Fruit fly (Drosophila melanogaster) ovary, adult (tissue): Measurements from ENCODE around the gene GstD11.

Experiments
- CG17801 ChIP-seq: fragments of 200-800 bp; optimal IDR thresholded peaks from 2 replicates; lab custom pipeline; 2019; ENCODE audit warnings: missing biosample characterization, mild to moderate bottlenecking, missing genetic modification characterization, moderate library complexity; ENCODE audit not compliant: partially characterized antibody

GstD11 gene

dm6 chr3R:12369135-12369792, 13.9 kb upstream of the GstD11 start, which contains the start of gene GstD1:
Gene GstD1 (minus strand): TSS chr3R:12369268.
- peak; percentile 74 for TF ChIP-seq CG17801 (GFP tag; lab: Kevin White, UChicago)

dm6 chr3R:12369793-12370642, 13.1 kb upstream of the GstD11 start:
- no peak for TF ChIP-seq CG17801 (GFP tag; lab: Kevin White, UChicago)

dm6 chr3R:12370643-12370995, 12.5 kb upstream of the GstD11 start:
- TF ChIP-seq CG17801 (GFP tag; lab: Kevin White, UChicago): no peak

dm6 chr3R:12371671-12372070, 11.5 kb upstream of the GstD11 start, which contains the start of gene GstD2:
Gene GstD2 (plus strand): TSS chr3R:12371971.
- TF ChIP-seq CG17801 (GFP tag; lab: Kevin White, UChicago): peak; percentile 10

dm6 chr3R:12372800-12373199, 10.3 kb upstream of the GstD11 start, which contains the start of gene GstD3:
Gene GstD3 (plus strand): TSS chr3R:12373068.
- TF ChIP-seq CG17801 (GFP tag; lab: Kevin White, UChicago): no peak

- no peak for TF ChIP-seq CG17801 (GFP tag; lab: Kevin White, UChicago)
Observed at dm6 chr3R:12373800-12374199, 9.3 kb upstream of the GstD11 start, which contains the start of gene GstD4. Gene GstD4 (plus strand): TSS chr3R:12374100.

- no peak for TF ChIP-seq CG17801 (GFP tag; lab: Kevin White, UChicago)
Observed at dm6 chr3R:12375258-12375783, 7.8 kb upstream of the GstD11 start, which contains the start of gene GstD5. Gene GstD5 (plus strand): TSS chr3R:12375733.

dm6 chr3R:12376828-12377227, 6.3 kb upstream of the GstD11 start, which contains the start of gene GstD6:
Gene GstD6 (plus strand): TSS chr3R:12377128.
- TF ChIP-seq CG17801 (GFP tag; lab: Kevin White, UChicago): no peak

dm6 chr3R:12378200-12378599, 4.9 kb upstream of the GstD11 start, which contains the start of gene GstD7:
Gene GstD7 (plus strand): TSS chr3R:12378500.
- no peak for TF ChIP-seq CG17801 (GFP tag; lab: Kevin White, UChicago)

- TF ChIP-seq CG17801 (GFP tag; lab: Kevin White, UChicago): no peak
Observed at dm6 chr3R:12379249-12379648, 3.9 kb upstream of the GstD11 start.

- TF ChIP-seq CG17801 (GFP tag; lab: Kevin White, UChicago): no peak
Observed at dm6 chr3R:12379708-12380107, 3.4 kb upstream of the GstD11 start, which contains the start of gene GstD8. Gene GstD8 (plus strand): TSS chr3R:12380008.

dm6 chr3R:12381130-12381700, 1.9 kb upstream of the GstD11 start:
- no peak for TF ChIP-seq CG17801 (GFP tag; lab: Kevin White, UChicago)

dm6 chr3R:12382563-12382962, 573 bp upstream of the GstD11 start, which contains the start of gene CG10035:
Gene CG10035 (minus strand): TSS chr3R:12382691.
- TF ChIP-seq CG17801 (GFP tag; lab: Kevin White, UChicago): no peak

- no peak for TF ChIP-seq CG17801 (GFP tag; lab: Kevin White, UChicago)
Observed at dm6 chr3R:12383784-12384183, 648 bp downstream of the GstD11 start.

- TF ChIP-seq CG17801 (GFP tag; lab: Kevin White, UChicago): no peak
Observed at dm6 chr3R:12384274-12384673, 1.1 kb downstream of the GstD11 start.
